Worm (Caenorhabditis elegans): ENCODE results near the gene eng-1.

DNA sequence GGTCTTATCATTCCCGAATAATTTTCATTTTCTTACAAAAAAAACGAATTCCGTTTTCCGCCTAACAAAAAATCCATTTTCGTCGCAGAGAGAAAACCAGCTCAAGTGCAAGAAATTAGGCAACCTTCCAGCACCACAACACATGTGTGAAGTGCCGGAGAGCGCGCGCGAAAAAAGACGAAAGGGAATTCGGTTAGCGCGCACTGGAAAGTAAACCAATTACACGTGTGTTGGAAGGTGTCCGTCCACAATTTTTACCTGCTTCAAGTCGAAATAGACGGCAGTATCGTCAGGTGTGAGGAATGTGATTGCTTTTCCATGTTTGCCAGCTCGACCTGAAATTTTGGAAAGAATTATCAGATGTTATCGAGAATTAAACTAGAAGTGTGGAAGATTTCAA is 33.6 kb downstream of the eng-1 start:
- no peak for TF ChIP-seq C08G9.2 (tag; optimal IDR thresholded peaks at IDR 0.05)
- TF ChIP-seq ama-1 (optimal IDR thresholded peaks at IDR 0.05), result no peak
- no peak for TF ChIP-seq hlh-6 (tag; optimal IDR thresholded peaks at IDR 0.05)
- TF ChIP-seq ztf-16 (tag; optimal IDR thresholded peaks at IDR 0.05), result no peak
- no peak for TF ChIP-seq sox-2 (GFP tag; IDR thresholded peaks at IDR 0.05)
- TF ChIP-seq unc-86 (tag; optimal IDR thresholded peaks at IDR 0.05), result no peak
- no peak for TF ChIP-seq gmeb-2 (tag; optimal IDR thresholded peaks at IDR 0.05)
- no peak for TF ChIP-seq fkh-10 (GFP tag; optimal IDR thresholded peaks at IDR 0.05)
- no peak for TF ChIP-seq nhr-11 (tag; optimal IDR thresholded peaks at IDR 0.05)

Data from whole organism, late embryonic.